Worm (Caenorhabditis elegans): Measurements from ENCODE around the gene ifa-4.
A peak's percentile ranks its signal among the peaks of the same experiment; 100 is the strongest.

Gene ifa-4

ce11 chrX:4960422-4960821 lies 44.6 kb upstream of the ifa-4 start, which contains the start of gene act-4 (continued):
- TF ChIP-seq skn-1 (tag; optimal IDR thresholded peaks at IDR 0.05): peak; percentile 27
- peak; percentile 40 for TF ChIP-seq zip-4 (GFP tag; optimal IDR thresholded peaks at IDR 0.05)
- peak; percentile 71 for TF ChIP-seq irx-1 (tag; optimal IDR thresholded peaks at IDR 0.05)
- no peak for TF ChIP-seq nhr-84 (tag; optimal IDR thresholded peaks at IDR 0.05)
- TF ChIP-seq ces-1 (GFP tag; optimal IDR thresholded peaks at IDR 0.05): no peak
- TF ChIP-seq ceh-63 (GFP tag; optimal IDR thresholded peaks at IDR 0.05): peak; percentile 49
- TF ChIP-seq ama-1 (optimal IDR thresholded peaks at IDR 0.05): peak; percentile 89
- no peak for TF ChIP-seq elt-3 (tag; optimal IDR thresholded peaks at IDR 0.05)
- TF ChIP-seq zag-1 (tag; optimal IDR thresholded peaks at IDR 0.05): no peak
- TF ChIP-seq nhr-20 (tag; optimal IDR thresholded peaks at IDR 0.05): peak; percentile 65
- TF ChIP-seq nhr-28 (tag; optimal IDR thresholded peaks at IDR 0.05): no peak
- no peak for TF ChIP-seq nhr-11 (tag; optimal IDR thresholded peaks at IDR 0.05)
- no peak for TF ChIP-seq F16B12.6 (tag; optimal IDR thresholded peaks at IDR 0.05)
- peak; percentile 26 for TF ChIP-seq ceh-8 (GFP tag; optimal IDR thresholded peaks at IDR 0.05)
- TF ChIP-seq hlh-4 (tag; optimal IDR thresholded peaks at IDR 0.05): no peak
- no peak for TF ChIP-seq ceh-90 (tag; optimal IDR thresholded peaks at IDR 0.05)
- peak; percentile 38 for TF ChIP-seq fkh-10 (GFP tag; optimal IDR thresholded peaks at IDR 0.05)
- no peak for TF ChIP-seq pax-3 (tag; optimal IDR thresholded peaks at IDR 0.05)
- peak; percentile 83 for TF ChIP-seq xbp-1 (tag; optimal IDR thresholded peaks at IDR 0.05)
- no peak for TF ChIP-seq tlp-1 (tag; optimal IDR thresholded peaks at IDR 0.05)
- TF ChIP-seq lin-14 (GFP tag; optimal IDR thresholded peaks at IDR 0.05): peak; percentile 87
- peak; percentile 53 to 76 for TF ChIP-seq lsy-2 (tag; optimal IDR thresholded peaks at IDR 0.05)
- no peak for TF ChIP-seq pag-3 (tag; optimal IDR thresholded peaks at IDR 0.05; ENCODE audit: borderline replicate concordance, insufficient read depth)
- peak; percentile 11 for TF ChIP-seq snpc-4 (tag; optimal IDR thresholded peaks at IDR 0.05)
- TF ChIP-seq mdl-1 (tag; optimal IDR thresholded peaks at IDR 0.05): peak in 1 of 2 experiments; percentile 27
- peak; percentile 19 for TF ChIP-seq lir-3 (tag; optimal IDR thresholded peaks at IDR 0.05; ENCODE audit: poor library complexity)
- TF ChIP-seq nhr-47 (tag; optimal IDR thresholded peaks at IDR 0.05): peak; percentile 79
- no peak for TF ChIP-seq aly-2 (tag; optimal IDR thresholded peaks at IDR 0.05)
- TF ChIP-seq unc-62 (GFP tag; optimal IDR thresholded peaks at IDR 0.05): no peak
- peak; percentile 18 for TF ChIP-seq fos-1 (tag; optimal IDR thresholded peaks at IDR 0.05)
- TF ChIP-seq mep-1 (tag; optimal IDR thresholded peaks at IDR 0.05): peak; percentile 69
- peak; percentile 79 for TF ChIP-seq snu-23 (GFP tag; optimal IDR thresholded peaks at IDR 0.05)
- TF ChIP-seq sox-4 (tag; optimal IDR thresholded peaks at IDR 0.05): no peak
- no peak for TF ChIP-seq efl-3 (GFP tag; optimal IDR thresholded peaks at IDR 0.05)
- no peak for TF ChIP-seq elt-2 (tag; optimal IDR thresholded peaks at IDR 0.05)
- peak; percentile 82 for TF ChIP-seq nhr-71 (tag; optimal IDR thresholded peaks at IDR 0.05)
- TF ChIP-seq Y116A8C.19 (tag; optimal IDR thresholded peaks at IDR 0.05; ENCODE audit: borderline replicate concordance): no peak
- peak; percentile 43 for TF ChIP-seq jun-1 (tag; optimal IDR thresholded peaks at IDR 0.05)
- TF ChIP-seq lin-39 (tag; optimal IDR thresholded peaks at IDR 0.05): peak; percentile 24
- peak; percentile 70 for TF ChIP-seq tbx-2 (tag; optimal IDR thresholded peaks at IDR 0.05)
- TF ChIP-seq aha-1 (tag; optimal IDR thresholded peaks at IDR 0.05): no peak
- TF ChIP-seq mab-9 (GFP tag; IDR thresholded peaks at IDR 0.05): no peak; the same call in 1 of the 2 replicates
- TF ChIP-seq fkh-8 (tag; optimal IDR thresholded peaks at IDR 0.05): peak; percentile 78
- no peak for TF ChIP-seq lin-15B (tag; optimal IDR thresholded peaks at IDR 0.05)
- no peak for TF ChIP-seq nhr-77 (tag; optimal IDR thresholded peaks at IDR 0.05)
- no peak for TF ChIP-seq nhr-12 (tag; optimal IDR thresholded peaks at IDR 0.05)
- peak in 1 of 2 experiments; percentile 51 for TF ChIP-seq ztf-11 (tag; optimal IDR thresholded peaks at IDR 0.05)
- TF ChIP-seq nhr-237 (tag; optimal IDR thresholded peaks at IDR 0.05): no peak
- no peak for TF ChIP-seq lin-13 (GFP tag; optimal IDR thresholded peaks at IDR 0.05)
- TF ChIP-seq C04F5.9 (tag; optimal IDR thresholded peaks at IDR 0.05): peak; percentile 6
- peak in 1 of 2 experiments; percentile 45 for TF ChIP-seq lin-35 (GFP tag; optimal IDR thresholded peaks at IDR 0.05)
- TF ChIP-seq ceh-82 (tag; optimal IDR thresholded peaks at IDR 0.05): peak in 2 of 3 experiments; percentile 29 to 76
- no peak for TF ChIP-seq sptf-1 (tag; optimal IDR thresholded peaks at IDR 0.05)
- TF ChIP-seq ceh-88 (GFP tag; IDR thresholded peaks at IDR 0.05): no peak
